Fruit fly (Drosophila melanogaster) whole organism, embryonic: ENCODE data around the gene Patsas.

Source experiments
- CG10274 ChIP-seq: fragments of 200-800 bp; sonication (Bioruptor generic); optimal IDR thresholded peaks from 3 replicates; lab custom pipeline; 2017; ENCODE audit warnings: missing biosample characterization, mild to moderate bottlenecking, missing genetic modification characterization
- CG10543 ChIP-seq: fragments of 200-800 bp; sonication (Bioruptor generic); optimal IDR thresholded peaks from 3 replicates; lab custom pipeline; 2017; ENCODE audit warnings: missing biosample characterization, mild to moderate bottlenecking, missing genetic modification characterization, moderate library complexity
- CG11085 ChIP-seq: fragments of 200-800 bp; sonication (Bioruptor generic); IDR thresholded peaks from 2 replicates; pipeline ENCODE4 v1.3.6; 2022; ENCODE audit warnings: missing biosample characterization, missing genetic modification characterization
- CG11093 ChIP-seq: fragments of 200-800 bp; sonication (Bioruptor generic); IDR thresholded peaks from 3 replicates; pipeline ENCODE4 v1.3.6; 2022; ENCODE audit warnings: missing biosample characterization, missing genetic modification characterization
- CG15514 ChIP-seq: fragments of 200-800 bp; sonication (Bioruptor generic); optimal IDR thresholded peaks from 3 replicates; lab custom pipeline; 2017; ENCODE audit warnings: missing biosample characterization, missing genetic modification characterization, mild to moderate bottlenecking, moderate library complexity, missing genetic modification reagents
- CG1602 ChIP-seq: fragments of 200-800 bp; sonication (Bioruptor generic); optimal IDR thresholded peaks from 3 replicates; lab custom pipeline; 2016; ENCODE audit warnings: missing biosample characterization, missing genetic modification characterization
- CG17186 ChIP-seq: fragments of 200-800 bp; sonication (Bioruptor generic); optimal IDR thresholded peaks from 3 replicates; lab custom pipeline; 2017; ENCODE audit warnings: missing biosample characterization, missing genetic modification reagents, missing genetic modification characterization
- CG1832 ChIP-seq: fragments of 200-800 bp; sonication (Bioruptor generic); optimal IDR thresholded peaks from 2 replicates; lab custom pipeline; 2017; ENCODE audit warnings: missing biosample characterization, mild to moderate bottlenecking, missing genetic modification characterization, inconsistent platforms
- CG18619 ChIP-seq: fragments of 200-800 bp; sonication (Bioruptor generic); optimal IDR thresholded peaks from 3 replicates; lab custom pipeline; 2017; ENCODE audit warnings: missing biosample characterization, mild to moderate bottlenecking, missing genetic modification characterization
- CG3281 ChIP-seq: fragments of 200-800 bp; sonication (Bioruptor generic); optimal IDR thresholded peaks from 3 replicates; lab custom pipeline; 2017; ENCODE audit warnings: missing biosample characterization, mild to moderate bottlenecking, missing genetic modification characterization
- CG3838 ChIP-seq: fragments of 200-800 bp; sonication (Bioruptor generic); optimal IDR thresholded peaks from 3 replicates; lab custom pipeline; 2016; ENCODE audit warnings: missing biosample characterization, missing genetic modification characterization
- CG4424 ChIP-seq: fragments of 200-800 bp; sonication (Bioruptor generic); optimal IDR thresholded peaks from 3 replicates; lab custom pipeline; 2016; ENCODE audit warnings: missing biosample characterization, missing genetic modification characterization
- CG6654 ChIP-seq: fragments of 200-800 bp; sonication (Bioruptor generic); optimal IDR thresholded peaks from 2 replicates; lab custom pipeline; 2017; ENCODE audit warnings: missing biosample characterization, mild to moderate bottlenecking, missing genetic modification characterization
- CG7556 ChIP-seq: fragments of 200-800 bp; sonication (Bioruptor generic); optimal IDR thresholded peaks from 2 replicates; lab custom pipeline; 2017; ENCODE audit warnings: missing biosample characterization, mild to moderate bottlenecking, missing genetic modification characterization
- CG8388 ChIP-seq: fragments of 200-800 bp; sonication (Bioruptor generic); optimal IDR thresholded peaks from 2 replicates; lab custom pipeline; 2019; ENCODE audit warnings: missing biosample characterization, mild to moderate bottlenecking, missing genetic modification characterization, moderate library complexity
- CG9215 ChIP-seq: fragments of 200-800 bp; sonication (Bioruptor generic); IDR thresholded peaks from 2 replicates; pipeline ENCODE4 v1.3.6; 2022; ENCODE audit warnings: missing biosample characterization, missing genetic modification characterization
- Doc3 ChIP-seq: fragments of 200-800 bp; sonication (Bioruptor generic); IDR thresholded peaks from 3 replicates; pipeline ENCODE4 v1.3.6; 2022; ENCODE audit warnings: missing biosample characterization, missing genetic modification characterization; ENCODE audit not compliant: partially characterized antibody
- Eip74EF ChIP-seq, 2 experiments: fragments of 200-800 bp in 1 of 2; fragments of >200 bp in 1 of 2; sonication (Bioruptor generic) in 1 of 2; optimal IDR thresholded peaks; 2 replicates each; lab custom pipeline; 2017 to 2019; ENCODE audit warnings: missing biosample characterization in 2 of 2, missing genetic modification characterization in 2 of 2, mild to moderate bottlenecking in 1 of 2, moderate library complexity in 1 of 2
- Ets65A ChIP-seq: fragments of 200-800 bp; sonication (Bioruptor generic); peaks from one replicate; lab custom pipeline; 2016; ENCODE audit warnings: missing biosample characterization, missing genetic modification characterization
- Fer1 ChIP-seq: fragments of 200-800 bp; sonication (Bioruptor generic); optimal IDR thresholded peaks from 2 replicates; lab custom pipeline; 2017; ENCODE audit warnings: missing biosample characterization, mild to moderate bottlenecking, missing genetic modification characterization
- Hr3 ChIP-seq: fragments of 200-800 bp; sonication (Bioruptor generic); optimal IDR thresholded peaks from 3 replicates; lab custom pipeline; 2016; ENCODE audit warnings: missing biosample characterization, missing genetic modification characterization
- Hr51 ChIP-seq, 2 experiments: fragments of 200-800 bp; sonication (Bioruptor generic); optimal IDR thresholded peaks; 2 replicates in 1 of 2; 3 replicates in 1 of 2; lab custom pipeline; 2016 to 2018; ENCODE audit warnings: missing biosample characterization in 2 of 2, missing genetic modification characterization in 2 of 2, mild to moderate bottlenecking in 1 of 2, moderate library complexity in 1 of 2
- Jarid2 ChIP-seq: fragments of 200-800 bp; sonication (Bioruptor generic); optimal IDR thresholded peaks from 3 replicates; lab custom pipeline; 2017; ENCODE audit warnings: mild to moderate bottlenecking, missing biosample characterization, missing genetic modification reagents, missing genetic modification characterization
- Lhr ChIP-seq: fragments of 200-800 bp; sonication (Bioruptor generic); optimal IDR thresholded peaks from 3 replicates; lab custom pipeline; 2017; ENCODE audit warnings: mild to moderate bottlenecking, missing biosample characterization, missing genetic modification reagents, missing genetic modification characterization
- Meics ChIP-seq: fragments of 200-800 bp; sonication (Bioruptor generic); optimal IDR thresholded peaks from 2 replicates; lab custom pipeline; 2017; ENCODE audit warnings: missing biosample characterization, mild to moderate bottlenecking, missing genetic modification characterization
- NK7.1 ChIP-seq: fragments of 200-800 bp; sonication (Bioruptor generic); optimal IDR thresholded peaks from 3 replicates; lab custom pipeline; 2016; ENCODE audit warnings: missing biosample characterization, missing genetic modification characterization
- Neu2 ChIP-seq: fragments of 200-800 bp; sonication (Bioruptor generic); optimal IDR thresholded peaks from 3 replicates; lab custom pipeline; 2016; ENCODE audit warnings: missing biosample characterization, missing genetic modification characterization, borderline replicate concordance
- Nf-YB ChIP-seq: fragments of 200-800 bp; sonication (Bioruptor generic); optimal IDR thresholded peaks from 3 replicates; lab custom pipeline; 2019; ENCODE audit warnings: missing biosample characterization, mild to moderate bottlenecking, missing genetic modification characterization, moderate library complexity
- PHDP ChIP-seq: fragments of 200-800 bp; sonication (Bioruptor generic); optimal IDR thresholded peaks from 3 replicates; lab custom pipeline; 2018; ENCODE audit warnings: missing biosample characterization, mild to moderate bottlenecking, missing genetic modification characterization, moderate library complexity
- YL-1 ChIP-seq: fragments of 200-800 bp; sonication (Bioruptor generic); optimal IDR thresholded peaks from 3 replicates; lab custom pipeline; 2017; ENCODE audit warnings: missing biosample characterization, mild to moderate bottlenecking, missing genetic modification characterization
- abd-A ChIP-seq: fragments of 200-800 bp; sonication (Bioruptor generic); optimal IDR thresholded peaks from 3 replicates; lab custom pipeline; 2019; ENCODE audit warnings: missing biosample characterization, mild to moderate bottlenecking, missing genetic modification characterization, moderate library complexity
- caup ChIP-seq: fragments of 200-800 bp; sonication (Bioruptor generic); optimal IDR thresholded peaks from 3 replicates; lab custom pipeline; 2017; ENCODE audit warnings: missing biosample characterization, mild to moderate bottlenecking, missing genetic modification characterization, moderate library complexity; ENCODE audit not compliant: severe bottlenecking
- cwo ChIP-seq: fragments of 200-800 bp; sonication (Bioruptor generic); optimal IDR thresholded peaks from 3 replicates; lab custom pipeline; 2017; ENCODE audit warnings: missing biosample characterization, missing genetic modification characterization, mild to moderate bottlenecking, moderate library complexity, missing genetic modification reagents
- dimm ChIP-seq: fragments of 200-800 bp; sonication (Bioruptor generic); IDR thresholded peaks from 2 replicates; pipeline ENCODE4 v1.3.6; 2022; ENCODE audit warnings: missing biosample characterization, missing genetic modification characterization
- dpn ChIP-seq, 2 experiments: fragments of 200-800 bp; sonication (Bioruptor generic); optimal IDR thresholded peaks; 3 replicates each; lab custom pipeline; 2016; ENCODE audit warnings: missing biosample characterization in 2 of 2, missing genetic modification characterization in 2 of 2
- gcm2 ChIP-seq: fragments of 200-800 bp; sonication (Bioruptor generic); optimal IDR thresholded peaks from 2 replicates; lab custom pipeline; 2016; ENCODE audit warnings: missing biosample characterization, missing genetic modification characterization
- ind ChIP-seq: fragments of 200-800 bp; sonication (Bioruptor generic); optimal IDR thresholded peaks from 3 replicates; lab custom pipeline; 2016; ENCODE audit warnings: missing biosample characterization, missing genetic modification characterization
- kah ChIP-seq: fragments of 200-800 bp; sonication (Bioruptor generic); optimal IDR thresholded peaks from 2 replicates; lab custom pipeline; 2018; ENCODE audit warnings: missing biosample characterization, mild to moderate bottlenecking, missing genetic modification characterization
- lbe ChIP-seq: fragments of 200-800 bp; sonication (Bioruptor generic); optimal IDR thresholded peaks from 2 replicates; lab custom pipeline; 2016; ENCODE audit warnings: missing biosample characterization, mild to moderate bottlenecking, missing genetic modification characterization
- lov ChIP-seq, 2 experiments: fragments of 200-800 bp in 1 of 2; fragments of >200 bp in 1 of 2; sonication (Bioruptor generic) in 1 of 2; IDR thresholded peaks in 1 of 2; optimal IDR thresholded peaks in 1 of 2; 2 replicates in 1 of 2; 3 replicates in 1 of 2; pipeline versions ENCODE4 v1.3.6 to Lab custom; 2017 to 2022; ENCODE audit warnings: missing biosample characterization in 1 of 2, missing genetic modification characterization in 1 of 2
- maf-S ChIP-seq: fragments of 200-800 bp; sonication (Bioruptor generic); optimal IDR thresholded peaks from 2 replicates; lab custom pipeline; 2016; ENCODE audit warnings: missing biosample characterization, missing genetic modification characterization
- nmo ChIP-seq: fragments of 200-800 bp; sonication (Bioruptor generic); optimal IDR thresholded peaks from 2 replicates; lab custom pipeline; 2018; ENCODE audit warnings: missing biosample characterization, mild to moderate bottlenecking, missing genetic modification characterization, moderate library complexity
- nom ChIP-seq: fragments of 200-800 bp; sonication (Bioruptor generic); optimal IDR thresholded peaks from 2 replicates; lab custom pipeline; 2017; ENCODE audit warnings: missing biosample characterization, missing genetic modification characterization, mild to moderate bottlenecking, moderate library complexity, missing genetic modification reagents
- odd ChIP-seq: fragments of 200-800 bp; sonication (Bioruptor generic); optimal IDR thresholded peaks from 2 replicates; lab custom pipeline; 2017; ENCODE audit warnings: missing biosample characterization, mild to moderate bottlenecking, missing genetic modification characterization
- sd ChIP-seq: fragments of 200-800 bp; sonication (Bioruptor generic); optimal IDR thresholded peaks from 3 replicates; lab custom pipeline; 2018; ENCODE audit warnings: missing biosample characterization, mild to moderate bottlenecking, missing genetic modification characterization, moderate library complexity
- slp2 ChIP-seq: fragments of 200-800 bp; sonication (Bioruptor generic); optimal IDR thresholded peaks from 2 replicates; lab custom pipeline; 2016; ENCODE audit warnings: missing biosample characterization, missing genetic modification characterization
- stc ChIP-seq: fragments of 200-800 bp; sonication (Bioruptor generic); IDR thresholded peaks from 2 replicates; pipeline ENCODE4 v1.3.6; 2022; ENCODE audit warnings: missing biosample characterization, missing genetic modification characterization
- vnd ChIP-seq: fragments of 200-800 bp; sonication (Bioruptor generic); IDR thresholded peaks from 3 replicates; pipeline ENCODE4 v1.3.6; 2022; ENCODE audit warnings: missing biosample characterization, missing genetic modification characterization; ENCODE audit not compliant: partially characterized antibody

Gene Patsas

dm6 chr2L:12055837-12056388, 47.2 kb downstream of the Patsas start, which contains the start of the genes JhI-21, RpL7-like and CG34164 (continued):
- TF ChIP-seq Doc3 (0 out of 3 replicates have a peak, but pooled peaks have one; percentile 53), vnd (0 out of 3 replicates have a peak, but pooled peaks have one; percentile 20), Lhr (GFP tag; lab: Kevin White, UChicago) (no peak), Nf-YB (GFP tag; lab: Kevin White, UChicago) (no peak), CG10543 (GFP tag; lab: Kevin White, UChicago) (no peak), Jarid2 (peak; percentile 77), CG6654 (GFP tag; lab: Kevin White, UChicago) (no peak), cwo (GFP tag; lab: Kevin White, UChicago) (peak; percentile 71), CG1602 (GFP tag; lab: Kevin White, UChicago) (no peak), lbe (peak; percentile 69), Ets65A (GFP tag; lab: Kevin White, UChicago) (no peak), lov (optimal IDR thresholded peaks at IDR 0.05; lab: Kevin White, UChicago) (no peak), lov (GFP tag; IDR thresholded peaks at IDR 0.05; lab: Robert Waterston, UW) (no peak), sd (tag; lab: Kevin White, UChicago) (peak; percentile 49), CG11085 (GFP tag; lab: Robert Waterston, UW) (no peak), CG10274 (GFP tag; lab: Kevin White, UChicago) (no peak), CG3281 (GFP tag; lab: Kevin White, UChicago) (peak; percentile 6), Eip74EF (GFP tag; optimal IDR thresholded peaks at IDR 0.05; lab: Kevin White, UChicago) (peak in 1 of 2 experiments; percentile 35), nmo (GFP tag; lab: Kevin White, UChicago) (peak; percentile 21), YL-1 (peak; percentile 83), CG8388 (no peak), caup (GFP tag; lab: Kevin White, UChicago) (no peak), Fer1 (GFP tag; lab: Kevin White, UChicago) (no peak), kah (GFP tag; lab: Kevin White, UChicago) (no peak), CG17186 (no peak), nom (peak; percentile 45), stc (GFP tag; lab: Robert Waterston, UW) (no peak), dimm (GFP tag; lab: Robert Waterston, UW) (no peak), abd-A (tag; lab: Kevin White, UChicago) (no peak), CG11093 (no peak), CG7556 (GFP tag; lab: Kevin White, UChicago) (no peak), Meics (GFP tag; lab: Kevin White, UChicago) (peak; percentile 22), Hr3 (GFP tag; lab: Kevin White, UChicago) (no peak), CG4424 (GFP tag; lab: Kevin White, UChicago) (peak; percentile 38), CG1832 (GFP tag; lab: Kevin White, UChicago) (no peak), NK7.1 (GFP tag; lab: Kevin White, UChicago) (no peak), CG3838 (GFP tag; lab: Kevin White, UChicago) (no peak), Hr51 (GFP tag; optimal IDR thresholded peaks at IDR 0.05; lab: Kevin White, UChicago) (no peak), slp2 (GFP tag; lab: Kevin White, UChicago) (no peak), gcm2 (GFP tag; lab: Kevin White, UChicago) (no peak), ind (GFP tag; lab: Kevin White, UChicago) (no peak), CG18619 (no peak), CG15514 (GFP tag; lab: Kevin White, UChicago) (peak; percentile 41), maf-S (GFP tag; lab: Kevin White, UChicago) (no peak), odd (GFP tag; lab: Kevin White, UChicago) (no peak), Neu2 (GFP tag; lab: Kevin White, UChicago) (no peak), PHDP (no peak), dpn (GFP tag; optimal IDR thresholded peaks at IDR 0.05; lab: Kevin White, UChicago) (no peak), CG9215 (GFP tag; lab: Robert Waterston, UW) (no peak)
